Worm (Caenorhabditis elegans) whole organism, L4 larva: ENCODE data around the gene ZK632.4.

Experiments
- T26A8.4 ChIP-seq: fragments of 200-800 bp; sonication (Bioruptor generic); IDR thresholded peaks from 2 replicates; pipeline ENCODE4 v1.3.6; 2022; ENCODE audit warnings: missing genetic modification characterization, missing compliant biosample characterization
- Y105C5A.15 ChIP-seq: fragments of 200-800 bp; sonication (Bioruptor generic); IDR thresholded peaks from 2 replicates; pipeline ENCODE4 v1.3.6; 2022; ENCODE audit warnings: missing genetic modification characterization, missing compliant biosample characterization
- Y75B8A.6 ChIP-seq: fragments of 200-800 bp; sonication (Bioruptor generic); IDR thresholded peaks from 2 replicates; pipeline ENCODE4 v1.3.6; 2022; ENCODE audit warnings: missing genetic modification reagents, missing genetic modification characterization, missing compliant biosample characterization
- ZK337.2 ChIP-seq: fragments of 200-800 bp; sonication (Bioruptor generic); IDR thresholded peaks from 2 replicates; pipeline ENCODE4 v1.3.6; 2022; ENCODE audit warnings: missing genetic modification reagents, missing genetic modification characterization, missing compliant biosample characterization
- ZK546.5 ChIP-seq, 2 experiments: sonication (generic microtip); optimal IDR thresholded peaks; 2 replicates each; lab custom pipeline; 2017; ENCODE audit warnings: missing biosample characterization in 2 of 2, missing genetic modification characterization in 2 of 2
- aha-1 ChIP-seq: fragments of 150-350 bp; peaks from one replicate; lab custom pipeline; 2014; ENCODE audit warnings: missing biosample characterization, missing genetic modification characterization
- aly-2 ChIP-seq: sonication (generic microtip); optimal IDR thresholded peaks from 2 replicates; lab custom pipeline; 2018; ENCODE audit warnings: missing biosample characterization, missing genetic modification characterization
- ama-1 ChIP-seq: fragments of 150-350 bp; optimal IDR thresholded peaks from 2 replicates; lab custom pipeline; 2014; ENCODE audit warnings: inconsistent platforms, mixed read lengths
- ceh-28 ChIP-seq: fragments of 150-350 bp; optimal IDR thresholded peaks from 2 replicates; lab custom pipeline; 2014; ENCODE audit warnings: missing biosample characterization, missing genetic modification reagents, missing genetic modification characterization
- ceh-32 ChIP-seq: sonication (generic microtip); optimal IDR thresholded peaks from 2 replicates; lab custom pipeline; 2016; ENCODE audit warnings: mild to moderate bottlenecking, missing genetic modification characterization, missing compliant biosample characterization; ENCODE audit not compliant: poor library complexity
- ceh-62 ChIP-seq: sonication (generic microtip); optimal IDR thresholded peaks from 2 replicates; lab custom pipeline; 2017; ENCODE audit warnings: missing biosample characterization, missing genetic modification characterization
- ctbp-1 ChIP-seq: fragments of 200-800 bp; sonication (Bioruptor generic); IDR thresholded peaks from 2 replicates; pipeline ENCODE4 v1.3.6; 2022; ENCODE audit warnings: missing genetic modification reagents, missing genetic modification characterization, missing compliant biosample characterization
- daf-16 ChIP-seq, 3 experiments: sonication (generic microtip); optimal IDR thresholded peaks; 2 replicates each; lab custom pipeline; 2016 to 2017; ENCODE audit warnings: missing genetic modification characterization in 3 of 3, missing genetic modification reagents in 3 of 3, mild to moderate bottlenecking in 2 of 3, missing compliant biosample characterization in 2 of 3, missing biosample characterization in 1 of 3, moderate library complexity in 1 of 3
- daf-19 ChIP-seq: fragments of 200-800 bp; sonication (Bioruptor generic); conservative IDR thresholded peaks from 2 replicates; pipeline ENCODE4 v1.3.6; 2022; ENCODE audit warnings: missing genetic modification characterization, missing compliant biosample characterization
- dmd-6 ChIP-seq: fragments of 200-800 bp; sonication (Bioruptor generic); IDR thresholded peaks from 2 replicates; pipeline ENCODE4 v1.3.6; 2022; ENCODE audit warnings: missing genetic modification reagents, missing genetic modification characterization, missing compliant biosample characterization
- dpl-1 ChIP-seq: fragments of 150-350 bp; optimal IDR thresholded peaks from 2 replicates; lab custom pipeline; 2014; ENCODE audit warnings: missing biosample characterization, missing genetic modification reagents, missing genetic modification characterization
- dve-1 ChIP-seq: sonication (generic microtip); optimal IDR thresholded peaks from 2 replicates; lab custom pipeline; 2017; ENCODE audit warnings: antibody characterized with exemption, mild to moderate bottlenecking, missing genetic modification characterization, missing compliant biosample characterization; ENCODE audit not compliant: insufficient read depth
- egl-43 ChIP-seq: fragments of 200-800 bp; sonication (Bioruptor generic); IDR thresholded peaks from 2 replicates; pipeline ENCODE4 v1.3.6; 2022; ENCODE audit warnings: missing genetic modification reagents, missing genetic modification characterization, missing compliant biosample characterization
- gei-8 ChIP-seq: fragments of 200-800 bp; sonication (Bioruptor generic); optimal IDR thresholded peaks from 2 replicates; lab custom pipeline; 2018; ENCODE audit warnings: mild to moderate bottlenecking, missing genetic modification characterization, missing compliant biosample characterization
- hlh-11 ChIP-seq: fragments of 200-800 bp; sonication (Bioruptor generic); optimal IDR thresholded peaks from 2 replicates; lab custom pipeline; 2018; ENCODE audit warnings: mild to moderate bottlenecking, missing genetic modification characterization, missing compliant biosample characterization
- hlh-30 ChIP-seq: sonication (generic microtip); optimal IDR thresholded peaks from 2 replicates; lab custom pipeline; 2017; ENCODE audit warnings: antibody characterized with exemption, mild to moderate bottlenecking, missing genetic modification characterization, missing compliant biosample characterization; ENCODE audit not compliant: insufficient read depth
- lin-1 ChIP-seq: fragments of 200-800 bp; sonication (Bioruptor generic); IDR thresholded peaks from 2 replicates; pipeline ENCODE4 v1.3.6; 2022; ENCODE audit warnings: missing genetic modification reagents, missing genetic modification characterization, missing compliant biosample characterization
- lin-15B ChIP-seq: fragments of 150-350 bp; sonication (generic microtip); optimal IDR thresholded peaks from 3 replicates; lab custom pipeline; 2014; ENCODE audit warnings: missing biosample characterization, missing genetic modification characterization
- mep-1 ChIP-seq: fragments of 150-350 bp; sonication (generic microtip); optimal IDR thresholded peaks from 3 replicates; lab custom pipeline; 2014; ENCODE audit warnings: missing biosample characterization, missing genetic modification characterization
- mes-2 ChIP-seq: sonication (generic microtip); optimal IDR thresholded peaks from 2 replicates; lab custom pipeline; 2016; ENCODE audit warnings: missing genotype, mild to moderate bottlenecking, missing genetic modification characterization, missing compliant biosample characterization; ENCODE audit not compliant: poor library complexity, severe bottlenecking
- mxl-2 ChIP-seq: fragments of 200-800 bp; sonication (Bioruptor generic); conservative IDR thresholded peaks from 2 replicates; pipeline ENCODE4 v1.3.6; 2022; ENCODE audit warnings: missing genetic modification reagents, missing genetic modification characterization, missing compliant biosample characterization
- nhr-10 ChIP-seq: fragments of 150-350 bp; optimal IDR thresholded peaks from 2 replicates; lab custom pipeline; 2014; ENCODE audit warnings: missing biosample characterization, missing genetic modification characterization
- nhr-102 ChIP-seq: sonication (generic microtip); optimal IDR thresholded peaks from 2 replicates; lab custom pipeline; 2016; ENCODE audit warnings: mild to moderate bottlenecking, missing genetic modification characterization, moderate library complexity, missing compliant biosample characterization
- nhr-28 ChIP-seq: fragments of 150-350 bp; optimal IDR thresholded peaks from 2 replicates; lab custom pipeline; 2014; ENCODE audit warnings: missing biosample characterization, missing genetic modification characterization
- nhr-77 ChIP-seq: fragments of 150-350 bp; optimal IDR thresholded peaks from 2 replicates; lab custom pipeline; 2014; ENCODE audit warnings: missing biosample characterization, missing genetic modification characterization
- pha-4 ChIP-seq, 2 experiments: fragments of 150-350 bp in 1 of 2; fragments of 200-800 bp in 1 of 2; sonication (Bioruptor generic) in 1 of 2; IDR thresholded peaks in 1 of 2; optimal IDR thresholded peaks in 1 of 2; 2 replicates each; pipeline versions ENCODE4 v1.3.6 to Lab custom; 2014 to 2022; ENCODE audit warnings: missing genetic modification characterization in 2 of 2, missing genetic modification reagents in 2 of 2, missing biosample characterization in 1 of 2, missing compliant biosample characterization in 1 of 2
- rbr-2 ChIP-seq: sonication (generic microtip); optimal IDR thresholded peaks from 2 replicates; lab custom pipeline; 2016; ENCODE audit warnings: missing genotype, missing genetic modification characterization, missing compliant biosample characterization
- set-16 ChIP-seq: fragments of 200-800 bp; sonication (Bioruptor generic); IDR thresholded peaks from 2 replicates; pipeline ENCODE4 v1.3.6; 2022; ENCODE audit warnings: missing genetic modification reagents, missing genetic modification characterization, missing compliant biosample characterization
- snpc-1.2 ChIP-seq: fragments of 200-800 bp; sonication (Bioruptor generic); IDR thresholded peaks from 2 replicates; pipeline ENCODE4 v1.3.6; 2022; ENCODE audit warnings: missing genetic modification reagents, missing genetic modification characterization, missing compliant biosample characterization
- spr-1 ChIP-seq: sonication (generic microtip); optimal IDR thresholded peaks from 2 replicates; lab custom pipeline; 2016; ENCODE audit warnings: mild to moderate bottlenecking, missing genetic modification characterization, missing compliant biosample characterization
- tag-97 ChIP-seq: fragments of 200-800 bp; sonication (Bioruptor generic); IDR thresholded peaks from 2 replicates; pipeline ENCODE4 v1.3.6; 2022; ENCODE audit warnings: missing genetic modification characterization, missing compliant biosample characterization
- unc-39 ChIP-seq: sonication (generic microtip); optimal IDR thresholded peaks from 2 replicates; lab custom pipeline; 2017; ENCODE audit warnings: missing biosample characterization, missing genetic modification characterization
- unc-62 ChIP-seq, 3 experiments: fragments of 150-350 bp in 1 of 3; sonication (generic microtip); optimal IDR thresholded peaks in 2 of 3; peaks in 1 of 3; 1 replicate in 1 of 3; 2 replicates in 2 of 3; lab custom pipeline; 2014 to 2017; ENCODE audit warnings: missing biosample characterization in 3 of 3, missing genetic modification characterization in 3 of 3, missing genetic modification reagents in 3 of 3, missing genotype in 1 of 3
- zfp-3 ChIP-seq: fragments of 200-800 bp; sonication (Bioruptor generic); conservative IDR thresholded peaks from 2 replicates; pipeline ENCODE4 v1.3.6; 2022; ENCODE audit warnings: missing genetic modification reagents, missing genetic modification characterization, missing compliant biosample characterization
- zip-11 ChIP-seq: fragments of 200-800 bp; sonication (Bioruptor generic); IDR thresholded peaks from 2 replicates; pipeline ENCODE4 v1.3.6; 2022; ENCODE audit warnings: missing genetic modification characterization, missing compliant biosample characterization
- zip-2 ChIP-seq: fragments of 150-350 bp; optimal IDR thresholded peaks from 2 replicates; lab custom pipeline; 2014; ENCODE audit warnings: missing biosample characterization, missing genetic modification characterization
- ztf-11 ChIP-seq: fragments of 150-350 bp; optimal IDR thresholded peaks from 2 replicates; lab custom pipeline; 2014; ENCODE audit warnings: missing biosample characterization, missing genetic modification characterization

The ZK632.4 gene

DNA sequence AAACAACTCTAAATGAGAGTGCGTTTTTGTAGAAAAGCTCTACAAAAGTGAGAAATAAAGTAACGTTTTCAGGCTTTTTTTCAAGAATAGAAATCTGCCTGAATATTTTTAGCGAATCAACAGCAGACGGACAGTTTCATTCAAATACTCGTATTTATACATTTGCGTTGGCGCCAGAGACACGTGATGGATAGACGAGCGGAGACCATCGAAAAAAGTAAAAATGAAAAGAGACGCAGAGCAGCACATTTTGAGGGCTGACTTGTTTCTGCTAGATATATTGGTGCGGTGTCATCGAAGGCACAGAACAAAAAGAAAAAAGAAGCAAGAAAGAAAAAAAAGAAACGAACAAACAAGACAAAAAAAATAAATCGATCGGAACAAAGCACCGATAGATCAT, 18.8 kb upstream of the ZK632.4 start (continued):
- no peak for TF ChIP-seq aly-2 (tag; lab: Kevin White, UChicago)
- no peak for TF ChIP-seq ztf-11 (tag; lab: Kevin White, UChicago)

DNA sequence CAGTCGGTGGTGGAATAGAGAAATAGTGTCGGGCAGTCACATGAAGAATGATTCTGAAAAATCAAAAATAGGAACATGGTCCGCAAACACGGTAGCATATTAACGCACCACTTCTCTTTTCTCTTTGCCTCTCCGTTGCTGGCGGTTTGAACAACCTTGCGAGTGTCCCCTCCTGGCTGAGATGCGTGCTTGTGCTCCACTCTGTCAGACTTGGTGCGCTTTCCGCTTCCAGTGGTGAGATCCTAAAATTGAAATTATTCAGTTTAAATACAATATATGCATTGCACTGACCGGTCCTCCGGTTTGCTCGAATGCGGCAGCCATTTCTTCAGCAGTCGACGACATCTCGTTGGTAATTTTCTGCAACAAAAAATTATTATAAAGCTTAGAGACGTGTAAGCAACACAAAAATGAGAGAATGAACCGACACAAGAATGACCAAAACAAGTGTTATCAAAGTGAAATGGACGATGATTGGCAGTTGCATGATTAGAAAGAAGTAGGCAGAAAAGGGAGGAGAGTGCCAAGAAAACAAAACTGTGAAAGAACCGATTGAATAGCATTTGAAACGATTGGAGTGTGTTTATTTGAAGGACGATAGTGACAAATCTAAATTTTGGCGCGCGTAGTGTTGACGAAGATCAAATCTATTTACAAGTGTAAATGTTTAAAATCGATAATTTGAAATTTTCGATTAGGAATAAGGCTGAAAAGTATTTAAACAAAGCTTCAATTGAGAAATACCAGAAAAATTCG, 18.0 kb upstream of the ZK632.4 start, which contains the start of gene ZK632.9:
TSS of gene ZK632.9 (minus strand) at position 360 of the 756 bp plus-strand sequence.
- TF ChIP-seq ceh-28 (tag; lab: Kevin White, UChicago) (peak; percentile 26), aha-1 (tag; lab: Kevin White, UChicago) (no peak), ceh-62 (tag; lab: Kevin White, UChicago) (no peak), daf-16 (GFP tag; optimal IDR thresholded peaks at IDR 0.05; lab: Kevin White, UChicago) (no peak), daf-16 (tag; optimal IDR thresholded peaks at IDR 0.05; lab: Kevin White, UChicago) (peak; percentile 94), gei-8 (no peak), pha-4 (GFP tag; IDR thresholded peaks at IDR 0.05; lab: Robert Waterston, UW) (0 out of 2 replicates have a peak, but pooled peaks have one; percentile 32), pha-4 (tag; optimal IDR thresholded peaks at IDR 0.05; lab: Kevin White, UChicago) (no peak), hlh-11 (tag; lab: Kevin White, UChicago) (peak; percentile 41), unc-62 (GFP tag; optimal IDR thresholded peaks at IDR 0.05 in 1 of 2; lab: Kevin White, UChicago) (peak in 1 of 2 experiments; percentile 56), unc-62 (tag; optimal IDR thresholded peaks at IDR 0.05; lab: Kevin White, UChicago) (no peak), set-16 (GFP tag; lab: Robert Waterston, UW) (0 out of 2 replicates have a peak, but pooled peaks have one; percentile 16), egl-43 (peak; percentile 54), daf-19 (GFP tag; lab: Robert Waterston, UW) (no peak), tag-97 (GFP tag; lab: Robert Waterston, UW) (no peak), Y75B8A.6 (GFP tag; lab: Robert Waterston, UW) (peak; percentile 70; the same call in 1 of the 2 replicates), mes-2 (tag; lab: Kevin White, UChicago) (peak; percentile 33), dmd-6 (peak; percentile 48), spr-1 (tag; lab: Kevin White, UChicago) (no peak), nhr-77 (tag; lab: Kevin White, UChicago) (no peak), T26A8.4 (GFP tag; lab: Robert Waterston, UW) (peak; percentile 41; the same call in 1 of the 2 replicates), snpc-1.2 (GFP tag; lab: Robert Waterston, UW) (0 out of 2 replicates have a peak, but pooled peaks have one; percentile 34), nhr-28 (tag; lab: Kevin White, UChicago) (peak; percentile 63), Y105C5A.15 (GFP tag; lab: Robert Waterston, UW) (0 out of 2 replicates have a peak, but pooled peaks have one; percentile 25), dve-1 (tag; lab: Kevin White, UChicago) (peak; percentile 54), dpl-1 (GFP tag; lab: Kevin White, UChicago) (peak; percentile 10)
- TF ChIP-seq, all 104 proteins: peak for 16

DNA sequence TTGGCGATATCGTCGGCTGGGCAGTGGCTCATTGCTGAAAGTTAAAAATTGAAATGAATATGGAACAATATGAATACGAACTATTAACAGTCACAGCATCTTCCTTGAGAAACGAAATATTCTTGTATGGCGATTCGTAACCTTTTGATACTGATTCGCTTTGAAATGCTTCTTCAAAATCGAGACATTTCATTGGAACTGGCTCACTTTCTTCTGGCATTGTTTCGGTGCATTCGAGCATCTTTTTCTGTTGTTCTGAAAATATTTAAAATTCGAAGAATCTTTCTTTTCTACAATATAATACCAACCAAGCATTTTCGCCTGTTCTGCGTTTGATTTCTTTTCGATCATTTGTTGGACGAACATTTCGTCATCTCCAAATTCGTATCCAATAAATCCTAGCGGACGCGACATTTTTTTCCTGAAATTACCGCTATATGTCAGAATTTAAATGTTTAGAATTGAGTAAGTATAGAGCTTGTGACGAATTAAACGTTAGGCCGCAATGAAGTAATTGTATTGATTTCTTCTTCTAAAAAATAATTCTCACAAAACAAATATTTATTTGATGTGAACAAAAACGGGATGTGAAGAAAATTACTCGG, 17.2 kb upstream of the ZK632.4 start, which contains the start of gene lin-52:
TSS of gene lin-52 (minus strand) at position 421 of the 605 bp plus-strand sequence.
- TF ChIP-seq mxl-2 (GFP tag; lab: Robert Waterston, UW) (0 out of 2 replicates have a peak, but pooled peaks have one; percentile 6), unc-39 (no peak), zip-2 (no peak), ama-1 (lab: Kevin White, UChicago) (peak; percentile 70), ceh-32 (tag; lab: Kevin White, UChicago) (no peak), dve-1 (tag; lab: Kevin White, UChicago) (peak; percentile 22), aha-1 (tag; lab: Kevin White, UChicago) (peak; percentile 91), mes-2 (tag; lab: Kevin White, UChicago) (peak; percentile 21), mep-1 (tag; lab: Kevin White, UChicago) (peak; percentile 13), hlh-30 (peak; percentile 1), unc-62 (GFP tag; optimal IDR thresholded peaks at IDR 0.05 in 1 of 2; lab: Kevin White, UChicago) (peak in 1 of 2 experiments; percentile 22), unc-62 (tag; optimal IDR thresholded peaks at IDR 0.05; lab: Kevin White, UChicago) (no peak), nhr-102 (tag; lab: Kevin White, UChicago) (peak; percentile 50), ctbp-1 (GFP tag; lab: Robert Waterston, UW) (0 out of 2 replicates have a peak, but pooled peaks have one; percentile 17), ZK337.2 (GFP tag; lab: Robert Waterston, UW) (no peak), daf-19 (GFP tag; lab: Robert Waterston, UW) (peak; percentile 76; the same call in 1 of the 2 replicates), lin-1 (GFP tag; lab: Robert Waterston, UW) (0 out of 2 replicates have a peak, but pooled peaks have one; percentile 30), lin-15B (tag; lab: Kevin White, UChicago) (no peak), nhr-10 (tag; lab: Kevin White, UChicago) (no peak), rbr-2 (tag; lab: Kevin White, UChicago) (no peak), zip-11 (GFP tag; lab: Robert Waterston, UW) (no peak), zfp-3 (peak; percentile 88), ZK546.5 (tag; optimal IDR thresholded peaks at IDR 0.05; lab: Kevin White, UChicago) (no peak)
